Worm (Caenorhabditis elegans): ENCODE results near the gene T09F5.1.

T09F5.1 gene

ce11 chrV:15187083-15188057 is 38.5 kb downstream of the T09F5.1 start, which contains the start of the genes cyn-7 and bath-36 (continued):
- TF ChIP-seq peb-1 (tag; optimal IDR thresholded peaks at IDR 0.05) (no peak), nhr-11 (tag; optimal IDR thresholded peaks at IDR 0.05) (no peak), R02D3.7 (tag; optimal IDR thresholded peaks at IDR 0.05) (peak; percentile 9), mab-5 (tag; optimal IDR thresholded peaks at IDR 0.05) (peak; percentile 3), unc-62 (GFP tag; optimal IDR thresholded peaks at IDR 0.05) (no peak), mdl-1 (tag; optimal IDR thresholded peaks at IDR 0.05) (peak in 1 of 2 experiments; percentile 18), nhr-237 (tag; optimal IDR thresholded peaks at IDR 0.05) (no peak), gmeb-1 (tag; optimal IDR thresholded peaks at IDR 0.05) (peak; percentile 86), lin-39 (tag; optimal IDR thresholded peaks at IDR 0.05) (no peak), sma-9 (GFP tag; optimal IDR thresholded peaks at IDR 0.05) (peak; percentile 72), sma-9 (tag; optimal IDR thresholded peaks at IDR 0.05) (no peak), blmp-1 (tag; optimal IDR thresholded peaks at IDR 0.05; ENCODE audit: insufficient read depth) (peak; percentile 86), egl-27 (tag; optimal IDR thresholded peaks at IDR 0.05) (peak; percentile 70), snpc-4 (tag; optimal IDR thresholded peaks at IDR 0.05) (peak; percentile 28), lin-13 (GFP tag; optimal IDR thresholded peaks at IDR 0.05) (peak; percentile 70), ZK546.5 (tag; optimal IDR thresholded peaks at IDR 0.05) (no peak)

DNA sequence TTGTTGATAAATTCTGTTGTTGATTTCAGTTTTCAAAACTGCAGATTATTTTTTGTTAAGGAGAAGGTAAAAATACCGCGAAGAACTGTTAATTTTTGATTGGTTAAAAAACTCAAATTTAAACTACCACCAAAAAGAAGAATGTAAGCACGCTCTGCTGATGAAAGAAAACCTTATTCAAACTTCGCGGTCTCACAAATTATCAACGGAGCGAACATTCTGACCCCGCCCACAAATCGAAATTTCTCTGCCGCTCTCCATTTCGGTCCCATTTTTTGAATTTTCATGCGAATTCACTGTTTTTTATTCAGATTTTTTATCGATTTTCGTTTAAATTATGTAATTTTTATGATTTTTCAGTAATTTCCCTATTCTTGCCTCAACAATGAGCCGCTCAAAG is 40.7 kb downstream of the T09F5.1 start, which contains the start of gene cyn-3:
Gene cyn-3, plus strand, starts transcription at position 361 of the 400 bp plus-strand sequence.
- TF ChIP-seq F13H6.1 (tag; optimal IDR thresholded peaks at IDR 0.05), result peak; percentile 85
- TF ChIP-seq elt-3 (tag; optimal IDR thresholded peaks at IDR 0.05), result no peak
- no peak for TF ChIP-seq unc-62 (GFP tag; optimal IDR thresholded peaks at IDR 0.05)
- peak; percentile 87 for TF ChIP-seq snpc-4 (tag; optimal IDR thresholded peaks at IDR 0.05)
- no peak for TF ChIP-seq mdl-1 (tag; optimal IDR thresholded peaks at IDR 0.05)
- TF ChIP-seq gmeb-1 (tag; optimal IDR thresholded peaks at IDR 0.05), result peak; percentile 99
- TF ChIP-seq mab-5 (tag; optimal IDR thresholded peaks at IDR 0.05), result peak; percentile 81
- peak; percentile 96 for TF ChIP-seq crh-2 (tag; optimal IDR thresholded peaks at IDR 0.05)
- peak; percentile 30 for TF ChIP-seq ZK546.5 (tag; optimal IDR thresholded peaks at IDR 0.05)
- TF ChIP-seq nhr-129 (tag; optimal IDR thresholded peaks at IDR 0.05), result peak; percentile 89
- TF ChIP-seq aly-2 (tag; optimal IDR thresholded peaks at IDR 0.05), result no peak
- no peak for TF ChIP-seq nhr-10 (tag; optimal IDR thresholded peaks at IDR 0.05)
- no peak for TF ChIP-seq skn-1 (tag; optimal IDR thresholded peaks at IDR 0.05)
- peak; percentile 85 for TF ChIP-seq ama-1 (optimal IDR thresholded peaks at IDR 0.05)
- peak; percentile 38 for TF ChIP-seq ceh-82 (tag; optimal IDR thresholded peaks at IDR 0.05)
- no peak for TF ChIP-seq ztf-11 (tag; optimal IDR thresholded peaks at IDR 0.05)
- TF ChIP-seq zag-1 (tag; optimal IDR thresholded peaks at IDR 0.05), result peak; percentile 46
- TF ChIP-seq elt-1 (tag; optimal IDR thresholded peaks at IDR 0.05), result no peak
- peak; percentile 91 for TF ChIP-seq lin-11 (tag; optimal IDR thresholded peaks at IDR 0.05)
- no peak for TF ChIP-seq peb-1 (tag; optimal IDR thresholded peaks at IDR 0.05)
- TF ChIP-seq ztf-4 (tag; optimal IDR thresholded peaks at IDR 0.05), result peak; percentile 73
- no peak for TF ChIP-seq dmd-4 (tag; optimal IDR thresholded peaks at IDR 0.05)
- TF ChIP-seq Y55F3AM.14 (GFP tag; optimal IDR thresholded peaks at IDR 0.05), result no peak
- TF ChIP-seq mbf-1 (tag; optimal IDR thresholded peaks at IDR 0.05), result no peak
- peak; percentile 97 for TF ChIP-seq unc-55 (GFP tag; optimal IDR thresholded peaks at IDR 0.05)
- TF ChIP-seq nhr-6 (tag; optimal IDR thresholded peaks at IDR 0.05), result no peak
- TF ChIP-seq blmp-1 (tag; optimal IDR thresholded peaks at IDR 0.05; ENCODE audit: insufficient read depth), result peak; percentile 78
- no peak for TF ChIP-seq lin-39 (tag; optimal IDR thresholded peaks at IDR 0.05)
- TF ChIP-seq C34F6.9 (tag; optimal IDR thresholded peaks at IDR 0.05), result peak; percentile 93
- peak; percentile 54 for TF ChIP-seq nhr-77 (tag; optimal IDR thresholded peaks at IDR 0.05)
- peak; percentile 76 for TF ChIP-seq fos-1 (tag; optimal IDR thresholded peaks at IDR 0.05)
- peak; percentile 90 for TF ChIP-seq sma-9 (GFP tag; optimal IDR thresholded peaks at IDR 0.05)
- TF ChIP-seq sma-9 (tag; optimal IDR thresholded peaks at IDR 0.05), result no peak
- no peak for TF ChIP-seq nhr-12 (tag; optimal IDR thresholded peaks at IDR 0.05)
- TF ChIP-seq lsy-2 (tag; optimal IDR thresholded peaks at IDR 0.05), result peak; percentile 82 to 93
- peak; percentile 41 for TF ChIP-seq R02D3.7 (tag; optimal IDR thresholded peaks at IDR 0.05)
- peak; percentile 87 for TF ChIP-seq sma-3 (GFP tag; optimal IDR thresholded peaks at IDR 0.05)
- peak; percentile 92 for TF ChIP-seq sem-4 (tag; optimal IDR thresholded peaks at IDR 0.05)
- no peak for TF ChIP-seq nhr-11 (tag; optimal IDR thresholded peaks at IDR 0.05)
- TF ChIP-seq alr-1 (tag; optimal IDR thresholded peaks at IDR 0.05), result no peak
- TF ChIP-seq nhr-237 (tag; optimal IDR thresholded peaks at IDR 0.05), result no peak
- peak; percentile 93 for TF ChIP-seq lin-13 (GFP tag; optimal IDR thresholded peaks at IDR 0.05)
- TF ChIP-seq egl-27 (tag; optimal IDR thresholded peaks at IDR 0.05), result peak; percentile 31
- peak; percentile 59 for TF ChIP-seq ceh-16 (tag; optimal IDR thresholded peaks at IDR 0.05)
- no peak for TF ChIP-seq nhr-23 (tag; optimal IDR thresholded peaks at IDR 0.05)
- TF ChIP-seq nhr-21 (tag; optimal IDR thresholded peaks at IDR 0.05), result peak; percentile 85
- TF ChIP-seq nhr-25 (tag; optimal IDR thresholded peaks at IDR 0.05), result peak; percentile 93

Measured in whole organism, L2 larva.